Worm (Caenorhabditis elegans) whole organism, late embryonic: ENCODE data around the gene E04F6.8.

Source experiments
- C08G9.2 ChIP-seq: sonication (generic microtip); optimal IDR thresholded peaks from 2 replicates; lab custom pipeline; 2016; ENCODE audit warnings: mild to moderate bottlenecking, missing genetic modification characterization, moderate library complexity, missing compliant biosample characterization
- K09A11.1 ChIP-seq: sonication (generic microtip); optimal IDR thresholded peaks from 2 replicates; lab custom pipeline; 2017; ENCODE audit warnings: antibody characterized with exemption, mild to moderate bottlenecking, missing genetic modification characterization, missing compliant biosample characterization; ENCODE audit not compliant: insufficient read depth
- ahr-1 ChIP-seq: sonication (generic microtip); optimal IDR thresholded peaks from 2 replicates; lab custom pipeline; 2016; ENCODE audit warnings: missing genetic modification characterization, missing compliant biosample characterization
- ama-1 ChIP-seq: fragments of 150-350 bp; optimal IDR thresholded peaks from 2 replicates; lab custom pipeline; 2014
- ceh-18 ChIP-seq: sonication (generic microtip); optimal IDR thresholded peaks from 2 replicates; lab custom pipeline; 2016; ENCODE audit warnings: missing genetic modification characterization, missing compliant biosample characterization
- ceh-19 ChIP-seq: fragments of 200-800 bp; sonication (Bioruptor generic); optimal IDR thresholded peaks from 2 replicates; lab custom pipeline; 2018; ENCODE audit warnings: mild to moderate bottlenecking, missing genetic modification characterization, missing compliant biosample characterization
- ceh-22 ChIP-seq: sonication (generic microtip); optimal IDR thresholded peaks from 2 replicates; lab custom pipeline; 2017; ENCODE audit warnings: missing biosample characterization, missing genetic modification characterization
- ceh-24 ChIP-seq: sonication (generic microtip); optimal IDR thresholded peaks from 2 replicates; lab custom pipeline; 2016; ENCODE audit warnings: mild to moderate bottlenecking, missing genetic modification characterization, missing compliant biosample characterization
- ceh-34 ChIP-seq: sonication (generic microtip); optimal IDR thresholded peaks from 2 replicates; lab custom pipeline; 2016; ENCODE audit warnings: mild to moderate bottlenecking, missing genetic modification characterization, missing compliant biosample characterization
- ceh-45 ChIP-seq: fragments of 200-800 bp; sonication (Bioruptor generic); IDR thresholded peaks from 2 replicates; pipeline ENCODE4 v1.3.6; 2022; ENCODE audit warnings: missing genetic modification reagents, missing genetic modification characterization, missing compliant biosample characterization
- ceh-48 ChIP-seq: sonication (generic microtip); optimal IDR thresholded peaks from 2 replicates; lab custom pipeline; 2016; ENCODE audit warnings: missing genetic modification characterization, inconsistent platforms, missing compliant biosample characterization
- ceh-6 ChIP-seq: fragments of 200-800 bp; sonication (Bioruptor generic); optimal IDR thresholded peaks from 2 replicates; lab custom pipeline; 2018; ENCODE audit warnings: mild to moderate bottlenecking, missing genetic modification characterization, missing compliant biosample characterization
- che-1 ChIP-seq: sonication (generic microtip); optimal IDR thresholded peaks from 2 replicates; lab custom pipeline; 2016; ENCODE audit warnings: mild to moderate bottlenecking, missing genetic modification characterization, missing compliant biosample characterization
- dmd-4 ChIP-seq: sonication (generic microtip); optimal IDR thresholded peaks from 2 replicates; lab custom pipeline; 2016; ENCODE audit warnings: borderline replicate concordance, missing genetic modification characterization, missing compliant biosample characterization
- elt-4 ChIP-seq: sonication (generic microtip); optimal IDR thresholded peaks from 2 replicates; lab custom pipeline; 2016; ENCODE audit warnings: missing genetic modification characterization, missing compliant biosample characterization
- eyg-1 ChIP-seq: sonication (generic microtip); optimal IDR thresholded peaks from 2 replicates; lab custom pipeline; 2016; ENCODE audit warnings: missing genotype, missing genetic modification characterization, missing compliant biosample characterization
- fkh-10 ChIP-seq: fragments of 150-350 bp; optimal IDR thresholded peaks from 2 replicates; lab custom pipeline; 2014; ENCODE audit warnings: missing biosample characterization, missing genetic modification reagents, missing genetic modification characterization
- fkh-6 ChIP-seq: sonication (generic microtip); optimal IDR thresholded peaks from 2 replicates; lab custom pipeline; 2016; ENCODE audit warnings: missing genetic modification characterization, missing compliant biosample characterization
- gmeb-2 ChIP-seq: sonication (generic microtip); optimal IDR thresholded peaks from 2 replicates; lab custom pipeline; 2016; ENCODE audit warnings: missing genetic modification characterization, inconsistent platforms, missing compliant biosample characterization
- hlh-13 ChIP-seq: fragments of 200-800 bp; sonication (Bioruptor generic); optimal IDR thresholded peaks from 2 replicates; lab custom pipeline; 2018; ENCODE audit warnings: mild to moderate bottlenecking, missing genetic modification characterization, missing compliant biosample characterization
- hlh-30 ChIP-seq: sonication (generic microtip); optimal IDR thresholded peaks from 2 replicates; lab custom pipeline; 2017; ENCODE audit warnings: antibody characterized with exemption, missing genetic modification characterization, missing compliant biosample characterization; ENCODE audit not compliant: insufficient read depth
- hlh-8 ChIP-seq: sonication (generic microtip); optimal IDR thresholded peaks from 2 replicates; lab custom pipeline; 2016; ENCODE audit warnings: missing genotype, missing genetic modification characterization, missing compliant biosample characterization
- lin-11 ChIP-seq: fragments of 200-800 bp; sonication (Bioruptor generic); optimal IDR thresholded peaks from 2 replicates; lab custom pipeline; 2018; ENCODE audit warnings: mild to moderate bottlenecking, missing genetic modification characterization, missing compliant biosample characterization
- madf-2 ChIP-seq: sonication (generic microtip); optimal IDR thresholded peaks from 2 replicates; lab custom pipeline; 2017; ENCODE audit warnings: missing genetic modification characterization, missing compliant biosample characterization
- nhr-232 ChIP-seq: sonication (generic microtip); optimal IDR thresholded peaks from 2 replicates; lab custom pipeline; 2016; ENCODE audit warnings: missing genetic modification characterization, missing compliant biosample characterization
- npax-4 ChIP-seq: sonication (generic microtip); optimal IDR thresholded peaks from 2 replicates; lab custom pipeline; 2016; ENCODE audit warnings: missing genetic modification characterization, missing compliant biosample characterization
- pax-1 ChIP-seq: fragments of 150-350 bp; optimal IDR thresholded peaks from 2 replicates; lab custom pipeline; 2014; ENCODE audit warnings: missing biosample characterization, missing genetic modification characterization
- pha-2 ChIP-seq: sonication (generic microtip); optimal IDR thresholded peaks from 2 replicates; lab custom pipeline; 2017; ENCODE audit warnings: mild to moderate bottlenecking, missing genetic modification characterization, missing compliant biosample characterization
- pha-4 ChIP-seq: fragments of 150-350 bp; optimal IDR thresholded peaks from 2 replicates; lab custom pipeline; 2018; ENCODE audit warnings: missing biosample characterization, missing genetic modification reagents, missing genetic modification characterization
- pros-1 ChIP-seq: fragments of 150-350 bp; optimal IDR thresholded peaks from 2 replicates; lab custom pipeline; 2014; ENCODE audit warnings: missing biosample characterization, missing genetic modification reagents, missing genetic modification characterization
- ref-2 ChIP-seq: sonication (generic microtip); optimal IDR thresholded peaks from 2 replicates; lab custom pipeline; 2016; ENCODE audit warnings: missing genetic modification characterization, missing compliant biosample characterization
- rnt-1 ChIP-seq: sonication (generic microtip); optimal IDR thresholded peaks from 2 replicates; lab custom pipeline; 2016; ENCODE audit warnings: missing genetic modification characterization, missing compliant biosample characterization
- sdc-2 ChIP-seq: sonication (generic microtip); optimal IDR thresholded peaks from 2 replicates; lab custom pipeline; 2016; ENCODE audit warnings: missing genotype, missing genetic modification characterization, missing compliant biosample characterization
- sox-4 ChIP-seq: sonication (generic microtip); optimal IDR thresholded peaks from 2 replicates; lab custom pipeline; 2017; ENCODE audit warnings: mild to moderate bottlenecking, missing genetic modification characterization, inconsistent platforms, missing compliant biosample characterization
- syd-9 ChIP-seq: sonication (generic microtip); optimal IDR thresholded peaks from 2 replicates; lab custom pipeline; 2016; ENCODE audit warnings: mild to moderate bottlenecking, missing genetic modification characterization, moderate library complexity, missing compliant biosample characterization
- tbx-2 ChIP-seq: sonication (generic microtip); optimal IDR thresholded peaks from 2 replicates; lab custom pipeline; 2016; ENCODE audit warnings: missing genetic modification characterization, missing compliant biosample characterization
- tbx-7 ChIP-seq: sonication (generic microtip); optimal IDR thresholded peaks from 2 replicates; lab custom pipeline; 2016; ENCODE audit warnings: missing genotype, missing genetic modification characterization, missing compliant biosample characterization
- ttx-3 ChIP-seq: sonication (generic microtip); optimal IDR thresholded peaks from 2 replicates; lab custom pipeline; 2016; ENCODE audit warnings: missing genetic modification reagents, missing genetic modification characterization, missing compliant biosample characterization
- unc-55 ChIP-seq: sonication (generic microtip); optimal IDR thresholded peaks from 2 replicates; lab custom pipeline; 2017; ENCODE audit warnings: missing biosample characterization, missing genetic modification reagents, missing genetic modification characterization
- zip-5 ChIP-seq: sonication (generic microtip); optimal IDR thresholded peaks from 2 replicates; lab custom pipeline; 2016; ENCODE audit warnings: missing genetic modification characterization, missing compliant biosample characterization
- ztf-16 ChIP-seq: sonication (generic microtip); optimal IDR thresholded peaks from 2 replicates; lab custom pipeline; 2017; ENCODE audit warnings: missing genetic modification characterization, missing compliant biosample characterization

E04F6.8 gene

DNA sequence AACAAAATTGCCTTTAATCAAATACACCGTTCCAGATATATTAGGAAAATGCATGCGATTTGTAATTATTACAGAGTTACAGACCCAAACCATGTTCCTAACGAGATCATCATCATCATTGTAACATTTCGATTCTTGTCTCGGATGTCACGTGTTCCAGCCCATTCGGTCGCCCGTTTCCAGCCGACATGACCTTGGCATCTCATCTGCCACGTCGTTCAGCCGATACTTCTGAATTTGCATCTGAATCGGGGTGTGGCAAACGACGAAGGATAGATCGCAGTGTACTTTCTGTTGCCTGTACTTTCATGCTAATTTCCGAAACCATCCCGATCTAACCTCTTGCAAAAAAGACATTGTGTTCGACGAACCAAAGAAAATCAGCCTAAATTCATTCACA lies 28.5 kb upstream of the E04F6.8 start:
- TF ChIP-seq ama-1 (lab: Kevin White, UChicago) (no peak), pha-2 (tag; lab: Kevin White, UChicago) (no peak), ceh-48 (tag; lab: Kevin White, UChicago) (no peak), ceh-18 (tag; lab: Kevin White, UChicago) (no peak), zip-5 (no peak), sox-4 (tag; lab: Kevin White, UChicago) (no peak), pha-4 (no peak), lin-11 (tag; lab: Kevin White, UChicago) (no peak), ttx-3 (tag; lab: Kevin White, UChicago) (no peak), eyg-1 (no peak), ahr-1 (tag; lab: Kevin White, UChicago) (no peak), pax-1 (tag; lab: Kevin White, UChicago) (no peak), pros-1 (tag; lab: Kevin White, UChicago) (no peak), hlh-13 (GFP tag; lab: Kevin White, UChicago) (no peak), ceh-34 (tag; lab: Kevin White, UChicago) (no peak), gmeb-2 (tag; lab: Kevin White, UChicago) (no peak)

ce11 chrII:7238791-7239190 lies 27.6 kb upstream of the E04F6.8 start:
- TF ChIP-seq zip-5 (no peak), ahr-1 (tag; lab: Kevin White, UChicago) (no peak), hlh-30 (tag; lab: Kevin White, UChicago) (no peak), ceh-48 (tag; lab: Kevin White, UChicago) (no peak), dmd-4 (tag; lab: Kevin White, UChicago) (no peak), lin-11 (tag; lab: Kevin White, UChicago) (no peak), pha-2 (tag; lab: Kevin White, UChicago) (no peak), unc-55 (GFP tag; lab: Kevin White, UChicago) (no peak), ceh-45 (GFP tag; lab: Robert Waterston, UW) (no peak), ceh-6 (GFP tag; lab: Kevin White, UChicago) (no peak), hlh-8 (tag; lab: Kevin White, UChicago) (no peak), ama-1 (lab: Kevin White, UChicago) (no peak), tbx-7 (no peak), npax-4 (no peak), ceh-24 (tag; lab: Kevin White, UChicago) (no peak), syd-9 (tag; lab: Kevin White, UChicago) (no peak), ztf-16 (tag; lab: Kevin White, UChicago) (no peak), sdc-2 (tag; lab: Kevin White, UChicago) (no peak), che-1 (tag; lab: Kevin White, UChicago) (no peak), ceh-19 (GFP tag; lab: Kevin White, UChicago) (no peak)
- TF ChIP-seq, all 69 proteins: peak for 0

DNA sequence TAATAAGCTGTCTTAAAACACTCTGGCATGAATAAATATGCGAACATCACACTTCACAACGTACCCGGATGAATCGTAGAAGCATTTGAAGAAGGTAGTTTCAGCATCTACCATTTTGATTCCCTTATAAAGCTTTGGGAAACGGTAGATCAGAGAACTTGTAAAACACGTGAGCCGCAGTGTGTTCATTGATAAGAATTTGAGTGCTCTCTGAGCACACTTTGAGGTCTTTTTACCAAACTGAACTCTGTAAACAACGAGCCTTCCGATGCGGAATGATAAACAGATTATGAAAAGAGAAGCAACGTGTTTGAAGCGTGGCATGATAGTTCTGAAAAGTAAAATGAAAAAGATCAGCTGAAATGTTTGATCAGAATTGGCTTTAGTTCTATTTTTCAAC lies 27.1 kb upstream of the E04F6.8 start, which contains the start of gene aqp-1:
aqp-1 (minus strand) TSS at position 102 of the 400 bp plus-strand sequence.
- TF ChIP-seq tbx-2 (tag; lab: Kevin White, UChicago) (no peak), pha-2 (tag; lab: Kevin White, UChicago) (no peak), ceh-34 (tag; lab: Kevin White, UChicago) (no peak), sdc-2 (tag; lab: Kevin White, UChicago) (no peak), madf-2 (no peak), tbx-7 (no peak)

ce11 chrII:7236937-7237336 lies 25.8 kb upstream of the E04F6.8 start:
- TF ChIP-seq ref-2 (no peak), ceh-6 (GFP tag; lab: Kevin White, UChicago) (no peak), syd-9 (tag; lab: Kevin White, UChicago) (no peak), elt-4 (tag; lab: Kevin White, UChicago) (no peak), ceh-19 (GFP tag; lab: Kevin White, UChicago) (no peak), hlh-8 (tag; lab: Kevin White, UChicago) (no peak), fkh-10 (GFP tag; lab: Kevin White, UChicago) (no peak), ama-1 (lab: Kevin White, UChicago) (no peak), rnt-1 (tag; lab: Kevin White, UChicago) (no peak), ceh-22 (tag; lab: Kevin White, UChicago) (no peak), fkh-6 (no peak), K09A11.1 (tag; lab: Kevin White, UChicago) (no peak), ahr-1 (tag; lab: Kevin White, UChicago) (no peak), nhr-232 (tag; lab: Kevin White, UChicago) (no peak), dmd-4 (tag; lab: Kevin White, UChicago) (no peak), C08G9.2 (tag; lab: Kevin White, UChicago) (no peak), npax-4 (no peak)
